Fruit fly (Drosophila melanogaster): Measurements from ENCODE around the gene CG9541.
A peak's percentile ranks its signal among the peaks of the same experiment; 100 is the strongest.

CG9541 gene

DNA sequence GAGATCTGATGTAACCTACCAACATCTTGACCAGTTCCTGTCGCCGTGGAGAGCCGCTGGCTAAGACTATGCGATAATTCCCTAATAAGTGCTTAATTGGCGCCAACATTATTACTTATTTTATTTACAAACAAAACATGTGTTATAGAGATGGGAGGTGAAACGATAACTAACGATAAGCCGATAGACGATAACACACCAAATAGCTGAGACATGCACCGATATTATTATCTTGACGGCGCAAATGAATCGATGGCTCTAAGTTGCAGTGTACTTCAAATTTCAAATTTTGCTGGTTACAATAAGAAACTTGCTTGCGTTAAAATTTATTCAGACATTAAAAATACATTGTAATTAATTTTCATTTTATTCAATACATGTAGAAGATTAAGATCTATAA, 32.1 kb downstream of the CG9541 start, which contains the start of gene CG9515 (continued):
- TF ChIP-seq kni (GFP tag; optimal IDR thresholded peaks at IDR 0.05) (no peak), aop (GFP tag; IDR thresholded peaks at IDR 0.05) (no peak), CG30431 (GFP tag; optimal IDR thresholded peaks at IDR 0.05) (no peak), Dp (GFP tag; optimal IDR thresholded peaks at IDR 0.05) (peak; percentile 88), sob (GFP tag; IDR thresholded peaks at IDR 0.05) (0 out of 2 replicates have a peak, but pooled peaks have one; percentile 30), CG1529 (GFP tag; optimal IDR thresholded peaks at IDR 0.05) (no peak), CG10147 (GFP tag; optimal IDR thresholded peaks at IDR 0.05) (no peak), CG10565 (GFP tag; optimal IDR thresholded peaks at IDR 0.05) (no peak), NfI (GFP tag; optimal IDR thresholded peaks at IDR 0.05) (no peak), CG17912 (GFP tag; optimal IDR thresholded peaks at IDR 0.05) (no peak), CG1233 (GFP tag; optimal IDR thresholded peaks at IDR 0.05) (no peak), CG5953 (GFP tag; IDR thresholded peaks at IDR 0.05) (no peak), ash1 (GFP tag; optimal IDR thresholded peaks at IDR 0.05) (no peak), CHES-1-like (GFP tag; optimal IDR thresholded peaks at IDR 0.05) (no peak), Bteb2 (GFP tag; optimal IDR thresholded peaks at IDR 0.05) (no peak), kay (GFP tag; optimal IDR thresholded peaks at IDR 0.05) (no peak), Sox100B (GFP tag; optimal IDR thresholded peaks at IDR 0.05) (no peak), p53 (GFP tag; optimal IDR thresholded peaks at IDR 0.05) (no peak), ssp (GFP tag; IDR thresholded peaks at IDR 0.05) (no peak), Chrac-16 (GFP tag; optimal IDR thresholded peaks at IDR 0.05) (no peak), CG5245 (GFP tag; optimal IDR thresholded peaks at IDR 0.05) (no peak), dimm (GFP tag; IDR thresholded peaks at IDR 0.05) (no peak), eve (GFP tag; optimal IDR thresholded peaks at IDR 0.05) (peak in 1 of 2 experiments; percentile 17), CG15514 (GFP tag; optimal IDR thresholded peaks at IDR 0.05) (peak; percentile 62), Aef1 (GFP tag; IDR thresholded peaks at IDR 0.05) (no peak), dan (GFP tag; IDR thresholded peaks at IDR 0.05) (no peak), ttk (GFP tag; IDR thresholded peaks at IDR 0.05) (no peak), CG7786 (GFP tag; optimal IDR thresholded peaks at IDR 0.05) (no peak), CG7372 (GFP tag; IDR thresholded peaks at IDR 0.05) (no peak), CG13624 (GFP tag; optimal IDR thresholded peaks at IDR 0.05) (peak; percentile 27), CG8359 (GFP tag; optimal IDR thresholded peaks at IDR 0.05; ENCODE audit: borderline replicate concordance) (no peak), Vsx1 (GFP tag; optimal IDR thresholded peaks at IDR 0.05) (no peak), CG10959 (GFP tag; IDR thresholded peaks at IDR 0.05) (no peak), gt (GFP tag; IDR thresholded peaks at IDR 0.05) (no peak), D19A (tag; optimal IDR thresholded peaks at IDR 0.05) (no peak), CG10654 (GFP tag; optimal IDR thresholded peaks at IDR 0.05) (no peak), jumu (GFP tag; optimal IDR thresholded peaks at IDR 0.05) (no peak), Antp (GFP tag; optimal IDR thresholded peaks at IDR 0.05) (no peak), ind (GFP tag; optimal IDR thresholded peaks at IDR 0.05) (no peak), CG16779 (GFP tag; IDR thresholded peaks at IDR 0.05) (no peak), CG7987 (GFP tag; optimal IDR thresholded peaks at IDR 0.05) (no peak), inv (GFP tag; IDR thresholded peaks at IDR 0.05; ENCODE audit: partially characterized antibody) (peak; percentile 70), CG3995 (GFP tag; optimal IDR thresholded peaks at IDR 0.05) (no peak), CG4328 (GFP tag; optimal IDR thresholded peaks at IDR 0.05) (no peak), shn (GFP tag; optimal IDR thresholded peaks at IDR 0.05) (no peak), Lim3 (GFP tag; IDR thresholded peaks at IDR 0.05) (no peak), Sox102F (GFP tag; optimal IDR thresholded peaks at IDR 0.05) (no peak), CG7928 (GFP tag; optimal IDR thresholded peaks at IDR 0.05) (no peak), CG12299 (tag; optimal IDR thresholded peaks at IDR 0.05) (no peak), knrl (GFP tag; IDR thresholded peaks at IDR 0.05; ENCODE audit: partially characterized antibody) (peak; percentile 65), Hmr (GFP tag; optimal IDR thresholded peaks at IDR 0.05) (no peak), Mrtf (GFP tag; IDR thresholded peaks at IDR 0.05) (no peak)

Data from whole organism, embryonic.